Worm (Caenorhabditis elegans): ENCODE results near the gene Y75B8A.39.

The Y75B8A.39 gene

ce11 chrIII:12317492-12317891 is 4.5 kb downstream of the Y75B8A.39 start:
- TF ChIP-seq lin-13 (GFP tag; optimal IDR thresholded peaks at IDR 0.05) (no peak), sem-4 (tag; optimal IDR thresholded peaks at IDR 0.05) (no peak), sma-9 (GFP tag; optimal IDR thresholded peaks at IDR 0.05) (peak; percentile 59), sma-9 (tag; optimal IDR thresholded peaks at IDR 0.05) (no peak), skn-1 (tag; optimal IDR thresholded peaks at IDR 0.05) (peak; percentile 26), fos-1 (tag; optimal IDR thresholded peaks at IDR 0.05) (peak; percentile 99)

ce11 chrIII:12318794-12319193 is 5.8 kb downstream of the Y75B8A.39 start, which contains the start of gene Y75B8A.28:
TSS of gene Y75B8A.28 (plus strand) at chrIII:12319089.
- TF ChIP-seq nhr-25 (tag; optimal IDR thresholded peaks at IDR 0.05) (no peak), skn-1 (tag; optimal IDR thresholded peaks at IDR 0.05) (peak; percentile 20), lsy-2 (tag; optimal IDR thresholded peaks at IDR 0.05) (no peak), ceh-82 (tag; optimal IDR thresholded peaks at IDR 0.05) (no peak), aly-2 (tag; optimal IDR thresholded peaks at IDR 0.05) (no peak), blmp-1 (tag; optimal IDR thresholded peaks at IDR 0.05; ENCODE audit: insufficient read depth) (no peak), sma-9 (GFP tag; optimal IDR thresholded peaks at IDR 0.05) (peak; percentile 56), sma-9 (tag; optimal IDR thresholded peaks at IDR 0.05) (no peak), ztf-4 (tag; optimal IDR thresholded peaks at IDR 0.05) (no peak), F13H6.1 (tag; optimal IDR thresholded peaks at IDR 0.05) (peak; percentile 6), fos-1 (tag; optimal IDR thresholded peaks at IDR 0.05) (peak; percentile 100), crh-2 (tag; optimal IDR thresholded peaks at IDR 0.05) (peak; percentile 26), nhr-6 (tag; optimal IDR thresholded peaks at IDR 0.05) (no peak)

- no peak for TF ChIP-seq ama-1 (optimal IDR thresholded peaks at IDR 0.05)
- no peak for TF ChIP-seq alr-1 (tag; optimal IDR thresholded peaks at IDR 0.05)
- no peak for TF ChIP-seq elt-1 (tag; optimal IDR thresholded peaks at IDR 0.05)
- no peak for TF ChIP-seq sem-4 (tag; optimal IDR thresholded peaks at IDR 0.05)
- peak; percentile 95 for TF ChIP-seq crh-2 (tag; optimal IDR thresholded peaks at IDR 0.05)
- TF ChIP-seq lin-39 (tag; optimal IDR thresholded peaks at IDR 0.05), result no peak
- TF ChIP-seq mab-5 (tag; optimal IDR thresholded peaks at IDR 0.05), result no peak
- no peak for TF ChIP-seq ztf-4 (tag; optimal IDR thresholded peaks at IDR 0.05)
- no peak for TF ChIP-seq ztf-1 (GFP tag; conservative IDR thresholded peaks at IDR 0.05)
- TF ChIP-seq nhr-11 (tag; optimal IDR thresholded peaks at IDR 0.05), result no peak
- no peak for TF ChIP-seq nhr-6 (tag; optimal IDR thresholded peaks at IDR 0.05)
- no peak for TF ChIP-seq lin-13 (GFP tag; optimal IDR thresholded peaks at IDR 0.05)
- peak; percentile 0 for TF ChIP-seq sma-3 (GFP tag; optimal IDR thresholded peaks at IDR 0.05)
- TF ChIP-seq dmd-4 (tag; optimal IDR thresholded peaks at IDR 0.05), result no peak
- no peak for TF ChIP-seq skn-1 (tag; optimal IDR thresholded peaks at IDR 0.05)
- no peak for TF ChIP-seq lin-11 (tag; optimal IDR thresholded peaks at IDR 0.05)
- no peak for TF ChIP-seq unc-55 (GFP tag; optimal IDR thresholded peaks at IDR 0.05)
- peak; percentile 90 for TF ChIP-seq fos-1 (tag; optimal IDR thresholded peaks at IDR 0.05)
- no peak for TF ChIP-seq ztf-11 (tag; optimal IDR thresholded peaks at IDR 0.05)
- TF ChIP-seq R02D3.7 (tag; optimal IDR thresholded peaks at IDR 0.05), result no peak
- peak; percentile 49 for TF ChIP-seq gmeb-1 (tag; optimal IDR thresholded peaks at IDR 0.05)
- TF ChIP-seq F13H6.1 (tag; optimal IDR thresholded peaks at IDR 0.05), result peak; percentile 25
- TF ChIP-seq blmp-1 (tag; optimal IDR thresholded peaks at IDR 0.05; ENCODE audit: insufficient read depth), result no peak
- TF ChIP-seq sma-9 (GFP tag; optimal IDR thresholded peaks at IDR 0.05), result peak; percentile 35
- TF ChIP-seq sma-9 (tag; optimal IDR thresholded peaks at IDR 0.05), result no peak
- TF ChIP-seq unc-62 (GFP tag; optimal IDR thresholded peaks at IDR 0.05), result no peak
- peak; percentile 20 for TF ChIP-seq nhr-129 (tag; optimal IDR thresholded peaks at IDR 0.05)
- TF ChIP-seq mdl-1 (tag; optimal IDR thresholded peaks at IDR 0.05), result no peak
- TF ChIP-seq C34F6.9 (tag; optimal IDR thresholded peaks at IDR 0.05), result no peak
Observed at ce11 chrIII:12325284-12325683, 12.3 kb downstream of the Y75B8A.39 start.

- TF ChIP-seq aly-2 (tag; optimal IDR thresholded peaks at IDR 0.05), result no peak
- TF ChIP-seq ceh-16 (tag; optimal IDR thresholded peaks at IDR 0.05), result no peak
- peak; percentile 85 for TF ChIP-seq fos-1 (tag; optimal IDR thresholded peaks at IDR 0.05)
- TF ChIP-seq sma-9 (GFP tag; optimal IDR thresholded peaks at IDR 0.05), result peak; percentile 4
- TF ChIP-seq sma-9 (tag; optimal IDR thresholded peaks at IDR 0.05), result no peak
- TF ChIP-seq nhr-129 (tag; optimal IDR thresholded peaks at IDR 0.05), result peak; percentile 7
- TF ChIP-seq elt-1 (tag; optimal IDR thresholded peaks at IDR 0.05), result no peak
- peak; percentile 20 for TF ChIP-seq crh-2 (tag; optimal IDR thresholded peaks at IDR 0.05)
- no peak for TF ChIP-seq F13H6.1 (tag; optimal IDR thresholded peaks at IDR 0.05)
- no peak for TF ChIP-seq nhr-11 (tag; optimal IDR thresholded peaks at IDR 0.05)
- no peak for TF ChIP-seq ztf-1 (GFP tag; conservative IDR thresholded peaks at IDR 0.05)
- no peak for TF ChIP-seq egl-27 (tag; optimal IDR thresholded peaks at IDR 0.05)
- TF ChIP-seq ztf-4 (tag; optimal IDR thresholded peaks at IDR 0.05), result no peak
- TF ChIP-seq mab-5 (tag; optimal IDR thresholded peaks at IDR 0.05), result no peak
- no peak for TF ChIP-seq unc-62 (GFP tag; optimal IDR thresholded peaks at IDR 0.05)
- no peak for TF ChIP-seq nhr-77 (tag; optimal IDR thresholded peaks at IDR 0.05)
Observed at ce11 chrIII:12327528-12327997, 14.6 kb downstream of the Y75B8A.39 start, which contains the start of the genes zip-12 and Y75B8A.63. TSS of gene zip-12 (plus strand) at chrIII:12327914. TSS of gene Y75B8A.63 (plus strand) at chrIII:12327947.
